Worm (Caenorhabditis elegans) whole organism, L2 larva: ENCODE data around the gene sptf-2.

Experiments
- R02D3.7 ChIP-seq: fragments of 150-350 bp; optimal IDR thresholded peaks from 2 replicates; lab custom pipeline; 2014; ENCODE audit warnings: missing biosample characterization, missing genetic modification characterization
- ZK546.5 ChIP-seq: sonication (generic microtip); optimal IDR thresholded peaks from 2 replicates; lab custom pipeline; 2017; ENCODE audit warnings: missing biosample characterization, missing genetic modification characterization
- aly-2 ChIP-seq: fragments of 150-350 bp; optimal IDR thresholded peaks from 2 replicates; lab custom pipeline; 2014; ENCODE audit warnings: missing biosample characterization, missing genetic modification characterization
- elt-3 ChIP-seq: sonication (generic microtip); optimal IDR thresholded peaks from 2 replicates; lab custom pipeline; 2017; ENCODE audit warnings: missing biosample characterization, missing genetic modification characterization
- nhr-129 ChIP-seq: fragments of 150-350 bp; optimal IDR thresholded peaks from 2 replicates; lab custom pipeline; 2014; ENCODE audit warnings: missing biosample characterization, missing genetic modification characterization
- nhr-77 ChIP-seq: fragments of 150-350 bp; optimal IDR thresholded peaks from 2 replicates; lab custom pipeline; 2014; ENCODE audit warnings: missing biosample characterization, missing genetic modification characterization

ce11 chrII:8658835-8659234 is 33.6 kb downstream of the sptf-2 start, which contains the start of gene atg-10:
- TF ChIP-seq nhr-77 (tag; lab: Kevin White, UChicago): no peak
- TF ChIP-seq aly-2 (tag; lab: Kevin White, UChicago): no peak
- no peak for TF ChIP-seq elt-3 (tag; lab: Kevin White, UChicago)
- no peak for TF ChIP-seq nhr-129
- TF ChIP-seq R02D3.7 (tag; lab: Kevin White, UChicago): no peak
- TF ChIP-seq ZK546.5 (tag; lab: Kevin White, UChicago): no peak
